Worm (Caenorhabditis elegans) whole organism, L4/young adult: ENCODE results near the gene F20H11.4.

ENCODE experiments used
- W03F9.2 ChIP-seq: fragments of 150-350 bp; optimal IDR thresholded peaks from 2 replicates; lab custom pipeline; 2014; ENCODE audit warnings: missing biosample characterization, missing genetic modification characterization
- him-1 ChIP-seq: sonication (generic microtip); optimal IDR thresholded peaks from 2 replicates; lab custom pipeline; 2016; ENCODE audit warnings: missing genotype, missing genetic modification reagents, missing genetic modification characterization, missing compliant biosample characterization

ce11 chrIII:6587564-6587963 lies 20.9 kb upstream of the F20H11.4 start, which contains the start of gene ddo-3:
- TF ChIP-seq him-1 = no peak
- TF ChIP-seq W03F9.2 (tag; lab: Kevin White, UChicago) = no peak
